Fruit fly (Drosophila melanogaster) whole organism, embryonic: ENCODE results near the gene amos.

Experiments used
- CG1024 ChIP-seq: fragments of 200-800 bp; sonication (Bioruptor generic); IDR thresholded peaks from 2 replicates; pipeline ENCODE4 v1.3.6; 2022; ENCODE audit warnings: missing biosample characterization, missing genetic modification characterization
- CG11093 ChIP-seq: fragments of 200-800 bp; sonication (Bioruptor generic); IDR thresholded peaks from 3 replicates; pipeline ENCODE4 v1.3.6; 2022; ENCODE audit warnings: missing biosample characterization, missing genetic modification characterization
- CG14860 ChIP-seq: fragments of 200-800 bp; sonication (Bioruptor generic); IDR thresholded peaks from 3 replicates; pipeline ENCODE4 v1.3.6; 2022; ENCODE audit warnings: missing biosample characterization, missing genetic modification characterization; ENCODE audit not compliant: partially characterized antibody
- CG17802 ChIP-seq: fragments of 200-800 bp; sonication (Bioruptor generic); optimal IDR thresholded peaks from 2 replicates; lab custom pipeline; 2018; ENCODE audit warnings: missing biosample characterization, mild to moderate bottlenecking, missing genetic modification characterization, moderate library complexity
- CG18619 ChIP-seq: fragments of 200-800 bp; sonication (Bioruptor generic); optimal IDR thresholded peaks from 3 replicates; lab custom pipeline; 2017; ENCODE audit warnings: missing biosample characterization, mild to moderate bottlenecking, missing genetic modification characterization
- CG31224 ChIP-seq: fragments of 200-800 bp; sonication (Bioruptor generic); IDR thresholded peaks from 2 replicates; pipeline ENCODE4 v1.3.6; 2022; ENCODE audit warnings: missing biosample characterization, missing genetic modification characterization
- CG31365 ChIP-seq: fragments of 200-800 bp; sonication (Bioruptor generic); optimal IDR thresholded peaks from 2 replicates; lab custom pipeline; 2018; ENCODE audit warnings: missing biosample characterization, mild to moderate bottlenecking, missing genetic modification characterization
- CG31441 ChIP-seq: fragments of 200-800 bp; sonication (Bioruptor generic); IDR thresholded peaks from 2 replicates; pipeline ENCODE4 v1.3.6; 2022; ENCODE audit warnings: missing biosample characterization, missing genetic modification characterization
- CG3407 ChIP-seq: fragments of 200-800 bp; sonication (Bioruptor generic); optimal IDR thresholded peaks from 2 replicates; lab custom pipeline; 2018; ENCODE audit warnings: missing biosample characterization, mild to moderate bottlenecking, missing genetic modification characterization
- CG43689 ChIP-seq: fragments of 200-800 bp; sonication (Bioruptor generic); IDR thresholded peaks from 2 replicates; pipeline ENCODE4 v1.3.6; 2022; ENCODE audit warnings: missing biosample characterization, missing genetic modification characterization
- CG6175 ChIP-seq: fragments of 200-800 bp; sonication (Bioruptor generic); IDR thresholded peaks from 3 replicates; pipeline ENCODE4 v1.3.6; 2022; ENCODE audit warnings: missing biosample characterization, missing genetic modification characterization
- CG6654 ChIP-seq: fragments of 200-800 bp; sonication (Bioruptor generic); optimal IDR thresholded peaks from 2 replicates; lab custom pipeline; 2017; ENCODE audit warnings: missing biosample characterization, mild to moderate bottlenecking, missing genetic modification characterization
- CG8089 ChIP-seq: fragments of 200-800 bp; sonication (Bioruptor generic); optimal IDR thresholded peaks from 3 replicates; lab custom pipeline; 2016; ENCODE audit warnings: missing biosample characterization, missing genetic modification characterization
- CG8290 ChIP-seq, 3 experiments: fragments of 200-800 bp; sonication (Bioruptor generic); optimal IDR thresholded peaks; 2 replicates each; lab custom pipeline; 2016 to 2019; ENCODE audit warnings: missing biosample characterization in 3 of 3, missing genetic modification characterization in 3 of 3, mild to moderate bottlenecking in 2 of 3, moderate library complexity in 1 of 3
- CG8359 ChIP-seq: fragments of 200-800 bp; sonication (Bioruptor generic); optimal IDR thresholded peaks from 2 replicates; lab custom pipeline; 2017; ENCODE audit warnings: missing biosample characterization, mild to moderate bottlenecking, missing genetic modification characterization, borderline replicate concordance
- CG9727 ChIP-seq: fragments of 200-800 bp; sonication (Bioruptor generic); optimal IDR thresholded peaks from 3 replicates; lab custom pipeline; 2017; ENCODE audit warnings: missing biosample characterization, mild to moderate bottlenecking, missing genetic modification characterization
- Dp ChIP-seq: fragments of 200-800 bp; sonication (Bioruptor generic); optimal IDR thresholded peaks from 2 replicates; lab custom pipeline; 2018; ENCODE audit warnings: missing biosample characterization, mild to moderate bottlenecking, missing genetic modification characterization, moderate library complexity
- E2f1 ChIP-seq: fragments of 200-800 bp; sonication (Bioruptor generic); IDR thresholded peaks from 2 replicates; pipeline ENCODE4 v1.3.6; 2022; ENCODE audit warnings: missing biosample characterization, missing genetic modification characterization
- ERR ChIP-seq: fragments of 200-800 bp; sonication (Bioruptor generic); optimal IDR thresholded peaks from 2 replicates; lab custom pipeline; 2016; ENCODE audit warnings: missing biosample characterization, missing genetic modification characterization
- Ets97D ChIP-seq: fragments of 200-800 bp; sonication (Bioruptor generic); optimal IDR thresholded peaks from 3 replicates; lab custom pipeline; 2016; ENCODE audit warnings: missing biosample characterization, missing genetic modification characterization
- HLH4C ChIP-seq: fragments of 200-800 bp; sonication (Bioruptor generic); IDR thresholded peaks from 3 replicates; pipeline ENCODE4 v1.3.6; 2022; ENCODE audit warnings: missing biosample characterization, missing genetic modification characterization; ENCODE audit not compliant: partially characterized antibody
- Kr ChIP-seq: fragments of 200-800 bp; sonication (Bioruptor generic); optimal IDR thresholded peaks from 2 replicates; lab custom pipeline; 2017; ENCODE audit warnings: missing biosample characterization, mild to moderate bottlenecking, missing genetic modification characterization
- MBD-R2 ChIP-seq: fragments of 200-800 bp; sonication (Bioruptor generic); IDR thresholded peaks from 2 replicates; pipeline ENCODE4 v1.3.6; 2022; ENCODE audit warnings: missing biosample characterization, missing genetic modification characterization
- Mad ChIP-seq: fragments of 200-800 bp; sonication (Bioruptor generic); optimal IDR thresholded peaks from 2 replicates; lab custom pipeline; 2016; ENCODE audit warnings: missing biosample characterization, missing genetic modification characterization
- Meics ChIP-seq: fragments of 200-800 bp; sonication (Bioruptor generic); optimal IDR thresholded peaks from 2 replicates; lab custom pipeline; 2017; ENCODE audit warnings: missing biosample characterization, mild to moderate bottlenecking, missing genetic modification characterization
- Optix ChIP-seq: fragments of 200-800 bp; sonication (Bioruptor generic); IDR thresholded peaks from 3 replicates; pipeline ENCODE4 v1.3.6; 2022; ENCODE audit warnings: missing biosample characterization, missing genetic modification characterization
- Ravus ChIP-seq: fragments of 200-800 bp; sonication (Bioruptor generic); IDR thresholded peaks from 2 replicates; pipeline ENCODE4 v1.3.6; 2022; ENCODE audit warnings: missing biosample characterization, missing genetic modification characterization
- Spps ChIP-seq: fragments of 200-800 bp; sonication (Bioruptor generic); optimal IDR thresholded peaks from 2 replicates; lab custom pipeline; 2018; ENCODE audit warnings: missing biosample characterization, mild to moderate bottlenecking, missing genetic modification characterization
- bowl ChIP-seq: fragments of 200-800 bp; sonication (Bioruptor generic); IDR thresholded peaks from 2 replicates; pipeline ENCODE4 v1.3.6; 2022; ENCODE audit warnings: missing biosample characterization, missing genetic modification characterization
- br ChIP-seq: fragments of >200 bp; optimal IDR thresholded peaks from 2 replicates; lab custom pipeline; 2017
- btn ChIP-seq: fragments of 200-800 bp; sonication (Bioruptor generic); optimal IDR thresholded peaks from 2 replicates; lab custom pipeline; 2016; ENCODE audit warnings: missing biosample characterization, missing genetic modification characterization
- cad ChIP-seq: fragments of >200 bp; optimal IDR thresholded peaks from 2 replicates; lab custom pipeline; 2017; ENCODE audit warnings: missing biosample characterization, missing genetic modification characterization
- en ChIP-seq: fragments of 200-800 bp; sonication (Bioruptor generic); optimal IDR thresholded peaks from 2 replicates; lab custom pipeline; 2016; ENCODE audit warnings: missing biosample characterization, missing genetic modification characterization
- ewg ChIP-seq: fragments of 200-800 bp; sonication (Bioruptor generic); optimal IDR thresholded peaks from 3 replicates; lab custom pipeline; 2017; ENCODE audit warnings: mild to moderate bottlenecking, missing biosample characterization, missing genetic modification reagents, missing genetic modification characterization
- gce ChIP-seq: fragments of 200-800 bp; sonication (Bioruptor generic); IDR thresholded peaks from 3 replicates; pipeline ENCODE4 v1.3.6; 2022; ENCODE audit warnings: missing biosample characterization, missing genetic modification characterization
- gro ChIP-seq: fragments of 200-800 bp; sonication (Bioruptor generic); optimal IDR thresholded peaks from 2 replicates; lab custom pipeline; 2016; ENCODE audit warnings: missing biosample characterization, missing genetic modification characterization
- knrl ChIP-seq: fragments of 200-800 bp; sonication (Bioruptor generic); IDR thresholded peaks from 3 replicates; pipeline ENCODE4 v1.3.6; 2022; ENCODE audit warnings: missing biosample characterization, missing genetic modification characterization; ENCODE audit not compliant: partially characterized antibody
- prd ChIP-seq, 3 experiments: fragments of >200 bp in 2 of 3; fragments of 200-800 bp in 1 of 3; sonication (Bioruptor generic) in 1 of 3; optimal IDR thresholded peaks in 2 of 3; IDR thresholded peaks in 1 of 3; 2 replicates in 2 of 3; 3 replicates in 1 of 3; pipeline versions ENCODE4 v1.3.6 to Lab custom; 2017 to 2022; ENCODE audit warnings: missing biosample characterization in 1 of 3, missing genetic modification characterization in 1 of 3
- sd ChIP-seq: fragments of 200-800 bp; sonication (Bioruptor generic); optimal IDR thresholded peaks from 3 replicates; lab custom pipeline; 2018; ENCODE audit warnings: missing biosample characterization, mild to moderate bottlenecking, missing genetic modification characterization, moderate library complexity
- slou ChIP-seq: fragments of 200-800 bp; sonication (Bioruptor generic); optimal IDR thresholded peaks from 3 replicates; lab custom pipeline; 2016; ENCODE audit warnings: missing biosample characterization, missing genetic modification characterization
- sug ChIP-seq: fragments of 200-800 bp; optimal IDR thresholded peaks from 2 replicates; lab custom pipeline; 2019; ENCODE audit warnings: missing biosample characterization, mild to moderate bottlenecking, missing genetic modification characterization, moderate library complexity
- tap ChIP-seq: fragments of 200-800 bp; optimal IDR thresholded peaks from 3 replicates; lab custom pipeline; 2019; ENCODE audit warnings: missing biosample characterization, mild to moderate bottlenecking, missing genetic modification characterization, moderate library complexity
- tll ChIP-seq, 2 experiments: fragments of 200-800 bp in 1 of 2; fragments of >200 bp in 1 of 2; sonication (Bioruptor generic) in 1 of 2; optimal IDR thresholded peaks; 2 replicates each; lab custom pipeline; 2017 to 2019; ENCODE audit warnings: missing biosample characterization in 2 of 2, missing genetic modification characterization in 2 of 2, mild to moderate bottlenecking in 1 of 2, moderate library complexity in 1 of 2
- ttk ChIP-seq: fragments of 200-800 bp; sonication (Bioruptor generic); IDR thresholded peaks from 2 replicates; pipeline ENCODE4 v2.1.2; 2022; ENCODE audit warnings: missing biosample characterization, missing genetic modification characterization
- tup ChIP-seq: fragments of 200-800 bp; sonication (Bioruptor generic); optimal IDR thresholded peaks from 2 replicates; lab custom pipeline; 2016; ENCODE audit warnings: missing biosample characterization, mild to moderate bottlenecking, missing genetic modification characterization, moderate library complexity
- vvl ChIP-seq: fragments of 200-800 bp; sonication (Bioruptor generic); IDR thresholded peaks from 2 replicates; pipeline ENCODE4 v1.3.6; 2022; ENCODE audit warnings: missing biosample characterization, missing genetic modification characterization
- yki ChIP-seq: fragments of >200 bp; optimal IDR thresholded peaks from 3 replicates; lab custom pipeline; 2018
- zen2 ChIP-seq: fragments of 200-800 bp; sonication (Bioruptor generic); IDR thresholded peaks from 3 replicates; pipeline ENCODE4 v1.3.6; 2022; ENCODE audit warnings: missing biosample characterization, missing genetic modification characterization; ENCODE audit not compliant: partially characterized antibody
- zf30C ChIP-seq: fragments of 200-800 bp; sonication (Bioruptor generic); optimal IDR thresholded peaks from 3 replicates; lab custom pipeline; 2018; ENCODE audit warnings: missing biosample characterization, mild to moderate bottlenecking, missing genetic modification characterization

The amos gene

dm6 chr2L:18590100-18590941 lies 6.4 kb downstream of the amos start, which contains the start of the genes Pde11 and CG15160 (continued):
- TF ChIP-seq HLH4C (GFP tag; lab: Robert Waterston, UW) (peak; percentile 99), en (GFP tag; lab: Kevin White, UChicago) (no peak), Mad (GFP tag; lab: Kevin White, UChicago) (no peak), Meics (peak; percentile 29), CG6175 (GFP tag; lab: Robert Waterston, UW) (no peak), yki (lab: Kevin White, UChicago) (no peak), gro (GFP tag; lab: Kevin White, UChicago) (no peak), br (lab: Kevin White, UChicago) (no peak), CG14860 (GFP tag; lab: Robert Waterston, UW) (peak; percentile 99), sd (tag; lab: Kevin White, UChicago) (no peak), tap (tag; lab: Kevin White, UChicago) (no peak), ERR (GFP tag; lab: Kevin White, UChicago) (no peak), Kr (GFP tag; lab: Kevin White, UChicago) (no peak), Ets97D (GFP tag; lab: Kevin White, UChicago) (peak; percentile 89), CG11093 (GFP tag; lab: Robert Waterston, UW) (no peak), MBD-R2 (peak; percentile 86), zen2 (GFP tag; lab: Robert Waterston, UW) (peak; percentile 94), ttk (GFP tag; lab: Robert Waterston, UW) (no peak), cad (GFP tag; lab: Kevin White, UChicago) (no peak), tup (GFP tag; lab: Kevin White, UChicago) (no peak), btn (GFP tag; lab: Kevin White, UChicago) (no peak), CG3407 (no peak), CG8359 (GFP tag; lab: Kevin White, UChicago) (no peak), CG17802 (peak; percentile 15), CG43689 (GFP tag; lab: Robert Waterston, UW) (no peak), vvl (GFP tag; lab: Robert Waterston, UW) (no peak), prd (optimal IDR thresholded peaks at IDR 0.05; lab: Kevin White, UChicago) (no peak), prd (GFP tag; IDR thresholded peaks at IDR 0.05; lab: Robert Waterston, UW) (peak; percentile 36; the same call in 1 of the 3 replicates), CG8089 (no peak), CG31441 (GFP tag; lab: Robert Waterston, UW) (no peak), zf30C (GFP tag; lab: Kevin White, UChicago) (no peak), gce (no peak), ewg (no peak), knrl (peak; percentile 100), CG8290 (GFP tag; optimal IDR thresholded peaks at IDR 0.05; lab: Kevin White, UChicago) (peak; percentile 56), CG8290 (tag; optimal IDR thresholded peaks at IDR 0.05; lab: Kevin White, UChicago) (peak in 1 of 2 experiments; percentile 8), CG18619 (GFP tag; lab: Kevin White, UChicago) (peak; percentile 6), CG31365 (tag; lab: Kevin White, UChicago) (no peak), Spps (no peak), CG1024 (GFP tag; lab: Robert Waterston, UW) (no peak), slou (GFP tag; lab: Kevin White, UChicago) (no peak), bowl (GFP tag; lab: Robert Waterston, UW) (no peak), tll (GFP tag; optimal IDR thresholded peaks at IDR 0.05; lab: Kevin White, UChicago) (peak in 1 of 2 experiments; percentile 73), CG31224 (no peak), CG9727 (GFP tag; lab: Kevin White, UChicago) (peak; percentile 44), E2f1 (GFP tag; lab: Robert Waterston, UW) (0 out of 2 replicates have a peak, but pooled peaks have one; percentile 6), Optix (GFP tag; lab: Robert Waterston, UW) (no peak), sug (tag; lab: Kevin White, UChicago) (peak; percentile 39), Dp (GFP tag; lab: Kevin White, UChicago) (peak; percentile 61), Ravus (no peak), CG6654 (no peak)
